ENCODE assay signal across 3 fruit fly cellular contexts in genomic region chr3R:11616219-11616618, dm6.
A peak's percentile ranks its signal among the peaks of the same experiment; 100 is the strongest.
TF ChIP-seq lines count a peak whose summit lies in the region.

No protein-coding gene starts in this region.

- no peak for TF ChIP-seq CTCF in whole organism, embryonic (GFP tag; optimal IDR thresholded peaks at IDR 0.05; lab: Kevin White, UChicago)

TF ChIP-seq in whole organism, embryonic, 481 proteins besides CTCF, POLR2A, EP300 and RAD21:
- 0 out of 2 replicates have a peak, but pooled peaks have one; percentile 9 for TF ChIP-seq Drgx (GFP tag; IDR thresholded peaks at IDR 0.05; lab: Robert Waterston, UW)
- TF ChIP-seq bsh (GFP tag; optimal IDR thresholded peaks at IDR 0.05; lab: Kevin White, UChicago), result peak in 1 of 2 experiments; percentile 17
- TF ChIP-seq CG11504 (tag; optimal IDR thresholded peaks at IDR 0.05; lab: Kevin White, UChicago), result peak; percentile 11
- TF ChIP-seq CG15696 (tag; optimal IDR thresholded peaks at IDR 0.05; lab: Kevin White, UChicago), result no peak

TF ChIP-seq in whole organism, prepupa, 60 proteins besides CTCF, POLR2A, EP300 and RAD21 (continues in another document):
- TF ChIP-seq ss (GFP tag; optimal IDR thresholded peaks at IDR 0.05; lab: Kevin White, UChicago), result no peak
- TF ChIP-seq Gug (GFP tag; IDR thresholded peaks at IDR 0.05; lab: Robert Waterston, UW), result no peak
- no peak for TF ChIP-seq eg (GFP tag; IDR thresholded peaks at IDR 0.05; lab: Robert Waterston, UW)
- TF ChIP-seq salr (GFP tag; optimal IDR thresholded peaks at IDR 0.05; lab: Kevin White, UChicago), result peak in 1 of 2 experiments; percentile 64
- peak; percentile 46 for TF ChIP-seq acj6 (GFP tag; optimal IDR thresholded peaks at IDR 0.05; lab: Kevin White, UChicago)
- TF ChIP-seq CG3032 (tag; optimal IDR thresholded peaks at IDR 0.05; lab: Kevin White, UChicago), result peak; percentile 43
- no peak for TF ChIP-seq CG1621 (tag; optimal IDR thresholded peaks at IDR 0.05; lab: Kevin White, UChicago)
- no peak for TF ChIP-seq CG6792 (GFP tag; optimal IDR thresholded peaks at IDR 0.05; lab: Kevin White, UChicago)
- no peak for TF ChIP-seq Sox15 (GFP tag; optimal IDR thresholded peaks at IDR 0.05; lab: Kevin White, UChicago)
- peak; percentile 26 for TF ChIP-seq achi (GFP tag; optimal IDR thresholded peaks at IDR 0.05; lab: Kevin White, UChicago)
- peak; percentile 67 for TF ChIP-seq CG6276 (GFP tag; optimal IDR thresholded peaks at IDR 0.05; lab: Kevin White, UChicago)
- no peak for TF ChIP-seq esn (GFP tag; optimal IDR thresholded peaks at IDR 0.05; lab: Kevin White, UChicago)
- TF ChIP-seq spab (GFP tag; optimal IDR thresholded peaks at IDR 0.05; lab: Kevin White, UChicago), result peak; percentile 15
- peak; percentile 52 for TF ChIP-seq Hr4 (GFP tag; optimal IDR thresholded peaks at IDR 0.05; lab: Kevin White, UChicago)
- peak; percentile 53 for TF ChIP-seq net (GFP tag; optimal IDR thresholded peaks at IDR 0.05; lab: Kevin White, UChicago)
- TF ChIP-seq CG6854 (GFP tag; optimal IDR thresholded peaks at IDR 0.05; lab: Kevin White, UChicago), result no peak
- peak; percentile 55 for TF ChIP-seq CG15336 (GFP tag; IDR thresholded peaks at IDR 0.05; lab: Robert Waterston, UW)
- TF ChIP-seq Ets21C (GFP tag; optimal IDR thresholded peaks at IDR 0.05; lab: Kevin White, UChicago), result no peak
- peak; percentile 11 for TF ChIP-seq lz (GFP tag; optimal IDR thresholded peaks at IDR 0.05; lab: Kevin White, UChicago)
- no peak for TF ChIP-seq dac (GFP tag; optimal IDR thresholded peaks at IDR 0.05; lab: Kevin White, UChicago)
- TF ChIP-seq Eip75B (GFP tag; optimal IDR thresholded peaks at IDR 0.05; lab: Kevin White, UChicago), result no peak
- peak; percentile 14 for TF ChIP-seq CG3919 (GFP tag; optimal IDR thresholded peaks at IDR 0.05; lab: Kevin White, UChicago)
- no peak for TF ChIP-seq fd85E (GFP tag; optimal IDR thresholded peaks at IDR 0.05; lab: Kevin White, UChicago)
- TF ChIP-seq Eip78C (GFP tag; lab: Kevin White, UChicago), result peak; percentile 84
- TF ChIP-seq CG8319 (GFP tag; optimal IDR thresholded peaks at IDR 0.05; lab: Kevin White, UChicago), result no peak
- TF ChIP-seq fd59A (GFP tag; optimal IDR thresholded peaks at IDR 0.05; lab: Kevin White, UChicago), result peak; percentile 20
- TF ChIP-seq CG9139 (GFP tag; optimal IDR thresholded peaks at IDR 0.05; lab: Kevin White, UChicago), result no peak
- peak; percentile 68 for TF ChIP-seq CG6808 (GFP tag; optimal IDR thresholded peaks at IDR 0.05; lab: Kevin White, UChicago)
- no peak for TF ChIP-seq Met (GFP tag; optimal IDR thresholded peaks at IDR 0.05; lab: Kevin White, UChicago)
- no peak for TF ChIP-seq Blimp-1 (GFP tag; optimal IDR thresholded peaks at IDR 0.05; lab: Kevin White, UChicago)
- peak; percentile 9 for TF ChIP-seq pdm3 (GFP tag; optimal IDR thresholded peaks at IDR 0.05; lab: Kevin White, UChicago)
- TF ChIP-seq CG11294 (GFP tag; IDR thresholded peaks at IDR 0.05; lab: Robert Waterston, UW), result no peak
- peak; percentile 35 for TF ChIP-seq CG4318 (GFP tag; optimal IDR thresholded peaks at IDR 0.05; lab: Kevin White, UChicago)
- no peak for TF ChIP-seq CG7368 (GFP tag; optimal IDR thresholded peaks at IDR 0.05; lab: Kevin White, UChicago)
- TF ChIP-seq CG11902 (GFP tag; optimal IDR thresholded peaks at IDR 0.05; lab: Kevin White, UChicago), result no peak
- TF ChIP-seq dsx (GFP tag; optimal IDR thresholded peaks at IDR 0.05; lab: Kevin White, UChicago; ENCODE audit: poor library complexity, severe bottlenecking), result no peak
- TF ChIP-seq CG10631 (GFP tag; optimal IDR thresholded peaks at IDR 0.05; lab: Kevin White, UChicago), result peak; percentile 21
- no peak for TF ChIP-seq Sox102F (GFP tag; optimal IDR thresholded peaks at IDR 0.05; lab: Kevin White, UChicago)
- TF ChIP-seq Sox14 (GFP tag; optimal IDR thresholded peaks at IDR 0.05; lab: Kevin White, UChicago), result no peak
- no peak for TF ChIP-seq vri (GFP tag; optimal IDR thresholded peaks at IDR 0.05; lab: Kevin White, UChicago)
- TF ChIP-seq CG8632 (GFP tag; optimal IDR thresholded peaks at IDR 0.05; lab: Kevin White, UChicago), result peak; percentile 11
- TF ChIP-seq Hr39 (GFP tag; optimal IDR thresholded peaks at IDR 0.05; lab: Kevin White, UChicago), result peak; percentile 17
- TF ChIP-seq CG11762 (GFP tag; optimal IDR thresholded peaks at IDR 0.05; lab: Kevin White, UChicago; ENCODE audit: insufficient read depth), result peak; percentile 34
- no peak for TF ChIP-seq CG31627 (GFP tag; optimal IDR thresholded peaks at IDR 0.05; lab: Kevin White, UChicago)
- no peak for TF ChIP-seq cyc (GFP tag; optimal IDR thresholded peaks at IDR 0.05; lab: Kevin White, UChicago)

TF ChIP-seq in whole organism, pupa, 21 proteins besides CTCF, POLR2A, EP300 and RAD21:
- TF ChIP-seq fd96Ca (GFP tag; IDR thresholded peaks at IDR 0.05; lab: Robert Waterston, UW), result no peak
- TF ChIP-seq CG15710 (tag; optimal IDR thresholded peaks at IDR 0.05; lab: Kevin White, UChicago), result peak; percentile 47
- peak; percentile 4; the same call in 1 of the 3 replicates for TF ChIP-seq CG4496 (GFP tag; IDR thresholded peaks at IDR 0.05; lab: Robert Waterston, UW)
- peak; percentile 21 for TF ChIP-seq CG17806 (tag; optimal IDR thresholded peaks at IDR 0.05; lab: Kevin White, UChicago)
- no peak for TF ChIP-seq D1 (tag; optimal IDR thresholded peaks at IDR 0.05; lab: Kevin White, UChicago)
- peak; percentile 76 for TF ChIP-seq CG14655 (GFP tag; optimal IDR thresholded peaks at IDR 0.05; lab: Kevin White, UChicago)
- TF ChIP-seq CG34367 (tag; optimal IDR thresholded peaks at IDR 0.05; lab: Kevin White, UChicago), result peak; percentile 24
- TF ChIP-seq Pif1B (GFP tag; optimal IDR thresholded peaks at IDR 0.05; lab: Kevin White, UChicago), result peak; percentile 29
- TF ChIP-seq Ets98B (GFP tag; IDR thresholded peaks at IDR 0.05; lab: Robert Waterston, UW), result no peak
- TF ChIP-seq gl (tag; optimal IDR thresholded peaks at IDR 0.05; lab: Kevin White, UChicago), result no peak
- no peak for TF ChIP-seq CG10348 (GFP tag; IDR thresholded peaks at IDR 0.05; lab: Robert Waterston, UW)
- TF ChIP-seq CG8301 (tag; optimal IDR thresholded peaks at IDR 0.05; lab: Kevin White, UChicago), result peak; percentile 63
- peak; percentile 28; the same call in 1 of the 2 replicates for TF ChIP-seq CG32121 (GFP tag; IDR thresholded peaks at IDR 0.05; lab: Robert Waterston, UW)
- peak; percentile 36 for TF ChIP-seq CG8159 (tag; optimal IDR thresholded peaks at IDR 0.05; lab: Kevin White, UChicago)
- peak; percentile 55 for TF ChIP-seq CG9948 (tag; optimal IDR thresholded peaks at IDR 0.05; lab: Kevin White, UChicago)

Comparison
In these comparisons a context has a peak if more than half of its experiments do, and no peak if none do; other contexts are left out.
1. Of the 7 proteins assayed by ChIP-seq in both whole organism, embryonic and whole organism, prepupa: peak only in whole organism, embryonic: none; only in whole organism, prepupa: CG16779 and Hr39; in both: none; in neither: 5.